Worm (Caenorhabditis elegans) whole organism, L4 larva: Measurements from ENCODE around the gene C47G2.4.

Experiments used
- D1046.2 ChIP-seq: fragments of 200-800 bp; sonication (Bioruptor generic); IDR thresholded peaks from 2 replicates; pipeline ENCODE4 v1.3.6; 2022; ENCODE audit warnings: missing genetic modification characterization, missing compliant biosample characterization
- F44E2.7 ChIP-seq: fragments of 200-800 bp; sonication (Bioruptor generic); IDR thresholded peaks from 2 replicates; pipeline ENCODE4 v2.1.2; 2022; ENCODE audit warnings: missing genetic modification characterization, missing compliant biosample characterization
- F49E8.2 ChIP-seq: sonication (generic microtip); optimal IDR thresholded peaks from 2 replicates; lab custom pipeline; 2016; ENCODE audit warnings: missing compliant biosample characterization, mild to moderate bottlenecking, missing genetic modification characterization, borderline replicate concordance
- Y48G9A.11 ChIP-seq: fragments of 200-800 bp; sonication (Bioruptor generic); IDR thresholded peaks from 2 replicates; pipeline ENCODE4 v1.3.6; 2022; ENCODE audit warnings: missing genetic modification reagents, missing genetic modification characterization, missing compliant biosample characterization
- Y5F2A.4 ChIP-seq: fragments of 200-800 bp; sonication (Bioruptor generic); optimal IDR thresholded peaks from 2 replicates; lab custom pipeline; 2018; ENCODE audit warnings: mild to moderate bottlenecking, missing genetic modification characterization, missing compliant biosample characterization
- Y75B8A.6 ChIP-seq: fragments of 200-800 bp; sonication (Bioruptor generic); IDR thresholded peaks from 2 replicates; pipeline ENCODE4 v1.3.6; 2022; ENCODE audit warnings: missing genetic modification reagents, missing genetic modification characterization, missing compliant biosample characterization
- aha-1 ChIP-seq: fragments of 150-350 bp; peaks from one replicate; lab custom pipeline; 2014; ENCODE audit warnings: missing biosample characterization, missing genetic modification characterization
- aly-2 ChIP-seq: sonication (generic microtip); optimal IDR thresholded peaks from 2 replicates; lab custom pipeline; 2018; ENCODE audit warnings: missing biosample characterization, missing genetic modification characterization
- ceh-62 ChIP-seq: sonication (generic microtip); optimal IDR thresholded peaks from 2 replicates; lab custom pipeline; 2017; ENCODE audit warnings: missing biosample characterization, missing genetic modification characterization
- ctbp-1 ChIP-seq: fragments of 200-800 bp; sonication (Bioruptor generic); IDR thresholded peaks from 2 replicates; pipeline ENCODE4 v1.3.6; 2022; ENCODE audit warnings: missing genetic modification reagents, missing genetic modification characterization, missing compliant biosample characterization
- daf-16 ChIP-seq, 3 experiments: sonication (generic microtip); optimal IDR thresholded peaks; 2 replicates each; lab custom pipeline; 2016 to 2017; ENCODE audit warnings: missing genetic modification characterization in 3 of 3, missing genetic modification reagents in 3 of 3, mild to moderate bottlenecking in 2 of 3, missing compliant biosample characterization in 2 of 3, missing biosample characterization in 1 of 3, moderate library complexity in 1 of 3
- daf-19 ChIP-seq: fragments of 200-800 bp; sonication (Bioruptor generic); conservative IDR thresholded peaks from 2 replicates; pipeline ENCODE4 v1.3.6; 2022; ENCODE audit warnings: missing genetic modification characterization, missing compliant biosample characterization
- daf-8 ChIP-seq: fragments of 200-800 bp; sonication (Bioruptor generic); IDR thresholded peaks from 2 replicates; pipeline ENCODE4 v1.3.6; 2022; ENCODE audit warnings: missing genetic modification characterization, missing compliant biosample characterization
- dmd-6 ChIP-seq: fragments of 200-800 bp; sonication (Bioruptor generic); IDR thresholded peaks from 2 replicates; pipeline ENCODE4 v1.3.6; 2022; ENCODE audit warnings: missing genetic modification reagents, missing genetic modification characterization, missing compliant biosample characterization
- dmd-9 ChIP-seq: fragments of 200-800 bp; sonication (Bioruptor generic); IDR thresholded peaks from 2 replicates; pipeline ENCODE4 v1.3.6; 2022; ENCODE audit warnings: missing genetic modification reagents, missing genetic modification characterization, missing compliant biosample characterization
- duxl-1 ChIP-seq: sonication (generic microtip); optimal IDR thresholded peaks from 2 replicates; lab custom pipeline; 2016; ENCODE audit warnings: mild to moderate bottlenecking, missing genetic modification characterization, moderate library complexity, missing compliant biosample characterization; ENCODE audit not compliant: poor library complexity
- dve-1 ChIP-seq: sonication (generic microtip); optimal IDR thresholded peaks from 2 replicates; lab custom pipeline; 2017; ENCODE audit warnings: antibody characterized with exemption, mild to moderate bottlenecking, missing genetic modification characterization, missing compliant biosample characterization; ENCODE audit not compliant: insufficient read depth
- egl-27 ChIP-seq: sonication (generic microtip); optimal IDR thresholded peaks from 3 replicates; lab custom pipeline; 2017; ENCODE audit warnings: missing biosample characterization, missing genetic modification reagents, missing genetic modification characterization
- egl-43 ChIP-seq: fragments of 200-800 bp; sonication (Bioruptor generic); IDR thresholded peaks from 2 replicates; pipeline ENCODE4 v1.3.6; 2022; ENCODE audit warnings: missing genetic modification reagents, missing genetic modification characterization, missing compliant biosample characterization
- fkh-10 ChIP-seq: fragments of 150-350 bp; optimal IDR thresholded peaks from 2 replicates; lab custom pipeline; 2014; ENCODE audit warnings: missing biosample characterization, missing genetic modification reagents, missing genetic modification characterization
- gei-8 ChIP-seq: fragments of 200-800 bp; sonication (Bioruptor generic); optimal IDR thresholded peaks from 2 replicates; lab custom pipeline; 2018; ENCODE audit warnings: mild to moderate bottlenecking, missing genetic modification characterization, missing compliant biosample characterization
- hif-1 ChIP-seq, 2 experiments: sonication (generic microtip); optimal IDR thresholded peaks; 2 replicates each; lab custom pipeline; 2016 to 2017; ENCODE audit warnings: missing compliant biosample characterization in 2 of 2, missing genetic modification characterization in 2 of 2, missing genetic modification reagents in 2 of 2, missing genotype in 2 of 2, mild to moderate bottlenecking in 1 of 2
- lim-7 ChIP-seq: fragments of 200-800 bp; sonication (Bioruptor generic); IDR thresholded peaks from 2 replicates; pipeline ENCODE4 v1.3.6; 2022; ENCODE audit warnings: missing genetic modification characterization, missing compliant biosample characterization
- lin-15B ChIP-seq: fragments of 150-350 bp; sonication (generic microtip); optimal IDR thresholded peaks from 3 replicates; lab custom pipeline; 2014; ENCODE audit warnings: missing biosample characterization, missing genetic modification characterization
- lin-29 ChIP-seq: fragments of 200-800 bp; sonication (Bioruptor generic); IDR thresholded peaks from 2 replicates; pipeline ENCODE4 v1.3.6; 2022; ENCODE audit warnings: missing genetic modification reagents, missing genetic modification characterization, missing compliant biosample characterization
- lin-38 ChIP-seq: fragments of 200-800 bp; sonication (Bioruptor generic); IDR thresholded peaks from 2 replicates; pipeline ENCODE4 v1.3.6; 2022; ENCODE audit warnings: missing genetic modification reagents, missing genetic modification characterization, missing compliant biosample characterization
- lin-39 ChIP-seq: fragments of 150-350 bp; optimal IDR thresholded peaks from 2 replicates; lab custom pipeline; 2014; ENCODE audit warnings: missing biosample characterization, missing genetic modification reagents, missing genetic modification characterization
- lir-3 ChIP-seq: sonication (generic microtip); optimal IDR thresholded peaks from 2 replicates; lab custom pipeline; 2016; ENCODE audit warnings: mild to moderate bottlenecking, missing genetic modification characterization, missing compliant biosample characterization
- lsy-2 ChIP-seq, 2 experiments: fragments of 150-350 bp in 1 of 2; sonication (generic microtip) in 1 of 2; optimal IDR thresholded peaks; 2 replicates each; lab custom pipeline; 2014 to 2017; ENCODE audit warnings: missing biosample characterization in 2 of 2, missing genetic modification characterization in 2 of 2
- madf-5 ChIP-seq, 2 experiments: fragments of 200-800 bp; sonication (Bioruptor generic); IDR thresholded peaks; 2 replicates each; pipeline ENCODE4 v1.3.6; 2022; ENCODE audit warnings: missing compliant biosample characterization in 2 of 2, missing genetic modification characterization in 2 of 2
- madf-9 ChIP-seq: fragments of 200-800 bp; sonication (Bioruptor generic); conservative IDR thresholded peaks from 2 replicates; pipeline ENCODE4 v1.3.6; 2022; ENCODE audit warnings: missing genetic modification reagents, missing genetic modification characterization, missing compliant biosample characterization
- nhr-102 ChIP-seq: sonication (generic microtip); optimal IDR thresholded peaks from 2 replicates; lab custom pipeline; 2016; ENCODE audit warnings: mild to moderate bottlenecking, missing genetic modification characterization, moderate library complexity, missing compliant biosample characterization
- nhr-11 ChIP-seq: fragments of 150-350 bp; optimal IDR thresholded peaks from 2 replicates; lab custom pipeline; 2014; ENCODE audit warnings: missing biosample characterization, missing genetic modification characterization
- nhr-28 ChIP-seq: fragments of 150-350 bp; optimal IDR thresholded peaks from 2 replicates; lab custom pipeline; 2014; ENCODE audit warnings: missing biosample characterization, missing genetic modification characterization
- nhr-42 ChIP-seq: fragments of 200-800 bp; sonication (Bioruptor generic); IDR thresholded peaks from 2 replicates; pipeline ENCODE4 v1.3.6; 2022; ENCODE audit warnings: missing genetic modification characterization, missing compliant biosample characterization
- nhr-48 ChIP-seq: sonication (generic microtip); optimal IDR thresholded peaks from 2 replicates; lab custom pipeline; 2016; ENCODE audit warnings: mild to moderate bottlenecking, missing genetic modification characterization, missing compliant biosample characterization
- php-3 ChIP-seq: fragments of 200-800 bp; sonication (Bioruptor generic); IDR thresholded peaks from 2 replicates; pipeline ENCODE4 v1.3.6; 2022; ENCODE audit warnings: missing genetic modification reagents, missing genetic modification characterization, missing compliant biosample characterization
- rbr-2 ChIP-seq: sonication (generic microtip); optimal IDR thresholded peaks from 2 replicates; lab custom pipeline; 2016; ENCODE audit warnings: missing genotype, missing genetic modification characterization, missing compliant biosample characterization
- set-16 ChIP-seq: fragments of 200-800 bp; sonication (Bioruptor generic); IDR thresholded peaks from 2 replicates; pipeline ENCODE4 v1.3.6; 2022; ENCODE audit warnings: missing genetic modification reagents, missing genetic modification characterization, missing compliant biosample characterization
- snpc-1.2 ChIP-seq: fragments of 200-800 bp; sonication (Bioruptor generic); IDR thresholded peaks from 2 replicates; pipeline ENCODE4 v1.3.6; 2022; ENCODE audit warnings: missing genetic modification reagents, missing genetic modification characterization, missing compliant biosample characterization
- spr-3 ChIP-seq: fragments of 200-800 bp; sonication (Bioruptor generic); optimal IDR thresholded peaks from 2 replicates; lab custom pipeline; 2018; ENCODE audit warnings: mild to moderate bottlenecking, missing genetic modification characterization, missing compliant biosample characterization
- unc-62 ChIP-seq, 3 experiments: fragments of 150-350 bp in 1 of 3; sonication (generic microtip); optimal IDR thresholded peaks in 2 of 3; peaks in 1 of 3; 1 replicate in 1 of 3; 2 replicates in 2 of 3; lab custom pipeline; 2014 to 2017; ENCODE audit warnings: missing biosample characterization in 3 of 3, missing genetic modification characterization in 3 of 3, missing genetic modification reagents in 3 of 3, missing genotype in 1 of 3
- vab-7 ChIP-seq: fragments of 200-800 bp; sonication (Bioruptor generic); IDR thresholded peaks from 2 replicates; pipeline ENCODE4 v1.3.6; 2022; ENCODE audit warnings: missing genetic modification reagents, missing genetic modification characterization, missing compliant biosample characterization
- zfp-2 ChIP-seq: sonication (generic microtip); optimal IDR thresholded peaks from 2 replicates; lab custom pipeline; 2016; ENCODE audit warnings: mild to moderate bottlenecking, missing genetic modification characterization, missing compliant biosample characterization
- zfp-3 ChIP-seq: fragments of 200-800 bp; sonication (Bioruptor generic); conservative IDR thresholded peaks from 2 replicates; pipeline ENCODE4 v1.3.6; 2022; ENCODE audit warnings: missing genetic modification reagents, missing genetic modification characterization, missing compliant biosample characterization
- zip-2 ChIP-seq: fragments of 150-350 bp; optimal IDR thresholded peaks from 2 replicates; lab custom pipeline; 2014; ENCODE audit warnings: missing biosample characterization, missing genetic modification characterization
- ztf-7 ChIP-seq: fragments of 150-350 bp; optimal IDR thresholded peaks from 2 replicates; lab custom pipeline; 2014; ENCODE audit warnings: missing biosample characterization, missing genetic modification characterization

The C47G2.4 gene

ce11 chrII:11335670-11336069 is 42.3 kb upstream of the C47G2.4 start:
- TF ChIP-seq php-3 (GFP tag; lab: Robert Waterston, UW), result no peak
- TF ChIP-seq gei-8 (GFP tag; lab: Kevin White, UChicago), result no peak
- peak in 1 of 2 experiments; percentile 84 for TF ChIP-seq unc-62 (GFP tag; optimal IDR thresholded peaks at IDR 0.05 in 1 of 2; lab: Kevin White, UChicago)
- TF ChIP-seq unc-62 (tag; optimal IDR thresholded peaks at IDR 0.05; lab: Kevin White, UChicago), result no peak
- no peak for TF ChIP-seq spr-3 (GFP tag; lab: Kevin White, UChicago)
- no peak for TF ChIP-seq Y48G9A.11
- TF ChIP-seq dmd-9 (GFP tag; lab: Robert Waterston, UW), result no peak
- TF ChIP-seq aha-1, result peak; percentile 80
- TF ChIP-seq nhr-48 (tag; lab: Kevin White, UChicago), result no peak
- peak; percentile 2 for TF ChIP-seq rbr-2 (tag; lab: Kevin White, UChicago)
- TF ChIP-seq duxl-1, result no peak
- TF ChIP-seq lin-39 (tag; lab: Kevin White, UChicago), result no peak
- no peak for TF ChIP-seq lir-3 (tag; lab: Kevin White, UChicago)
- TF ChIP-seq nhr-42 (GFP tag; lab: Robert Waterston, UW), result no peak
- TF ChIP-seq vab-7, result no peak
- TF ChIP-seq snpc-1.2 (GFP tag; lab: Robert Waterston, UW), result no peak
- TF ChIP-seq F44E2.7, result no peak
- TF ChIP-seq lsy-2 (tag; optimal IDR thresholded peaks at IDR 0.05; lab: Kevin White, UChicago), result peak in 1 of 2 experiments; percentile 8
- TF ChIP-seq daf-16 (GFP tag; optimal IDR thresholded peaks at IDR 0.05; lab: Kevin White, UChicago), result no peak
- TF ChIP-seq daf-16 (tag; optimal IDR thresholded peaks at IDR 0.05; lab: Kevin White, UChicago), result no peak
- TF ChIP-seq lin-29 (GFP tag; lab: Robert Waterston, UW), result no peak
- TF ChIP-seq Y5F2A.4 (GFP tag; lab: Kevin White, UChicago), result no peak
- no peak for TF ChIP-seq nhr-102 (tag; lab: Kevin White, UChicago)
- peak; percentile 90 for TF ChIP-seq fkh-10 (GFP tag; lab: Kevin White, UChicago)
- no peak for TF ChIP-seq dmd-6
- TF ChIP-seq nhr-11 (tag; lab: Kevin White, UChicago), result no peak
- no peak for TF ChIP-seq F49E8.2 (tag; lab: Kevin White, UChicago)

ce11 chrII:11333846-11334638 is 40.6 kb upstream of the C47G2.4 start:
- TF ChIP-seq lin-39 (tag; lab: Kevin White, UChicago), result no peak
- TF ChIP-seq ctbp-1 (GFP tag; lab: Robert Waterston, UW), result no peak
- TF ChIP-seq zfp-2 (tag; lab: Kevin White, UChicago), result no peak
- TF ChIP-seq zip-2 (tag; lab: Kevin White, UChicago), result no peak
- no peak for TF ChIP-seq daf-8 (GFP tag; lab: Robert Waterston, UW)
- TF ChIP-seq aha-1, result no peak
- TF ChIP-seq set-16, result 0 out of 2 replicates have a peak, but pooled peaks have one; percentile 15
- TF ChIP-seq Y75B8A.6 (GFP tag; lab: Robert Waterston, UW), result no peak
- peak; percentile 75 for TF ChIP-seq egl-43 (GFP tag; lab: Robert Waterston, UW)
- no peak for TF ChIP-seq spr-3 (GFP tag; lab: Kevin White, UChicago)
- peak; percentile 62; the same call in 1 of the 2 replicates for TF ChIP-seq madf-9 (GFP tag; lab: Robert Waterston, UW)
- TF ChIP-seq Y48G9A.11, result peak; percentile 45; the same call in 1 of the 2 replicates
- TF ChIP-seq dve-1, result no peak
- no peak for TF ChIP-seq madf-5 (GFP tag; IDR thresholded peaks at IDR 0.05; lab: Robert Waterston, UW)
- no peak for TF ChIP-seq egl-27 (tag; lab: Kevin White, UChicago)
- TF ChIP-seq lsy-2 (tag; optimal IDR thresholded peaks at IDR 0.05; lab: Kevin White, UChicago), result no peak
- peak; percentile 35; the same call in 1 of the 2 replicates for TF ChIP-seq daf-19 (GFP tag; lab: Robert Waterston, UW)
- TF ChIP-seq D1046.2 (GFP tag; lab: Robert Waterston, UW), result 0 out of 2 replicates have a peak, but pooled peaks have one; percentile 17
- no peak for TF ChIP-seq hif-1 (tag; optimal IDR thresholded peaks at IDR 0.05; lab: Kevin White, UChicago)
- no peak for TF ChIP-seq ceh-62 (tag; lab: Kevin White, UChicago)
- peak; percentile 10 for TF ChIP-seq nhr-28 (tag; lab: Kevin White, UChicago)
- no peak for TF ChIP-seq aly-2 (tag; lab: Kevin White, UChicago)
- peak; percentile 80 for TF ChIP-seq lim-7
- TF ChIP-seq ztf-7, result no peak
- no peak for TF ChIP-seq gei-8 (GFP tag; lab: Kevin White, UChicago)
- TF ChIP-seq lin-38 (GFP tag; lab: Robert Waterston, UW), result peak; percentile 64
- TF ChIP-seq lin-15B (tag; lab: Kevin White, UChicago), result no peak
- no peak for TF ChIP-seq zfp-3 (GFP tag; lab: Robert Waterston, UW)
